Fruit fly (Drosophila melanogaster) whole organism, adult: Measurements from ENCODE around the gene CG2321.

Source experiments
- CG1620 ChIP-seq: fragments of 200-800 bp; sonication (Bioruptor generic); optimal IDR thresholded peaks from 2 replicates; lab custom pipeline; 2016; ENCODE audit warnings: missing biosample characterization, missing genetic modification characterization
- Clk ChIP-seq: fragments of 200-800 bp; sonication (Bioruptor generic); optimal IDR thresholded peaks from 2 replicates; lab custom pipeline; 2017; ENCODE audit warnings: missing biosample characterization, missing genetic modification characterization
- Crg-1 ChIP-seq: fragments of 200-800 bp; sonication (Bioruptor generic); optimal IDR thresholded peaks from 2 replicates; lab custom pipeline; 2016; ENCODE audit warnings: missing biosample characterization, missing genetic modification characterization
- Hr96 ChIP-seq: fragments of 200-800 bp; sonication (Bioruptor generic); optimal IDR thresholded peaks from 2 replicates; lab custom pipeline; 2016; ENCODE audit warnings: missing biosample characterization, missing genetic modification characterization
- cic ChIP-seq: fragments of 200-800 bp; sonication (Bioruptor generic); optimal IDR thresholded peaks from 2 replicates; lab custom pipeline; 2017; ENCODE audit warnings: missing biosample characterization, mild to moderate bottlenecking, missing genetic modification characterization, moderate library complexity
- tj ChIP-seq: fragments of 200-800 bp; sonication (Bioruptor generic); optimal IDR thresholded peaks from 3 replicates; lab custom pipeline; 2017; ENCODE audit warnings: missing biosample characterization, mild to moderate bottlenecking, missing genetic modification characterization, moderate library complexity
- toe ChIP-seq: fragments of 200-800 bp; sonication (Bioruptor generic); optimal IDR thresholded peaks from 2 replicates; lab custom pipeline; 2016; ENCODE audit warnings: missing biosample characterization, missing genetic modification characterization

- no peak for TF ChIP-seq tj
- TF ChIP-seq toe (GFP tag; lab: Kevin White, UChicago), result no peak
- no peak for TF ChIP-seq Hr96 (GFP tag; lab: Kevin White, UChicago)
- TF ChIP-seq Clk (GFP tag; lab: Kevin White, UChicago), result no peak
- no peak for TF ChIP-seq Crg-1
- no peak for TF ChIP-seq CG1620 (GFP tag; lab: Kevin White, UChicago)
- TF ChIP-seq cic (GFP tag; lab: Kevin White, UChicago), result no peak
These were observed 27.7 kb upstream of the CG2321 start for dm6 chr3R:29516766-29517165.
